Fruit fly (Drosophila melanogaster) whole organism, embryonic: ENCODE data around the gene anox.

Experiments used
- ATbp ChIP-seq: fragments of 200-800 bp; sonication (Bioruptor generic); optimal IDR thresholded peaks from 2 replicates; lab custom pipeline; 2017; ENCODE audit warnings: missing biosample characterization, mild to moderate bottlenecking, missing genetic modification characterization, missing genetic modification reagents
- B-H1 ChIP-seq: fragments of 200-800 bp; sonication (Bioruptor generic); IDR thresholded peaks from 3 replicates; pipeline ENCODE4 v1.3.6; 2022; ENCODE audit warnings: missing biosample characterization, missing genetic modification characterization
- Bdp1 ChIP-seq: fragments of 200-800 bp; sonication (Bioruptor generic); optimal IDR thresholded peaks from 3 replicates; lab custom pipeline; 2016; ENCODE audit warnings: missing biosample characterization, missing genetic modification characterization
- CG10321 ChIP-seq: fragments of 200-800 bp; sonication (Bioruptor generic); IDR thresholded peaks from 2 replicates; pipeline ENCODE4 v1.3.6; 2022; ENCODE audit warnings: missing biosample characterization, missing genetic modification characterization
- CG10366 ChIP-seq: fragments of 200-800 bp; sonication (Bioruptor generic); IDR thresholded peaks from 2 replicates; pipeline ENCODE4 v1.3.6; 2022; ENCODE audit warnings: missing biosample characterization, missing genetic modification characterization
- CG11456 ChIP-seq: fragments of 200-800 bp; sonication (Bioruptor generic); IDR thresholded peaks from 3 replicates; pipeline ENCODE4 v1.3.6; 2022; ENCODE audit warnings: missing biosample characterization, missing genetic modification characterization
- CG11695 ChIP-seq: fragments of 200-800 bp; sonication (Bioruptor generic); IDR thresholded peaks from 3 replicates; pipeline ENCODE4 v1.3.6; 2022; ENCODE audit warnings: missing biosample characterization, missing genetic modification characterization
- CG12299 ChIP-seq: fragments of 200-800 bp; sonication (Bioruptor generic); optimal IDR thresholded peaks from 2 replicates; lab custom pipeline; 2018; ENCODE audit warnings: missing biosample characterization, mild to moderate bottlenecking, missing genetic modification characterization
- CG15073 ChIP-seq: fragments of 200-800 bp; sonication (Bioruptor generic); optimal IDR thresholded peaks from 2 replicates; lab custom pipeline; 2016; ENCODE audit warnings: missing biosample characterization, missing genetic modification characterization
- CG15601 ChIP-seq: fragments of 200-800 bp; sonication (Bioruptor generic); optimal IDR thresholded peaks from 3 replicates; lab custom pipeline; 2019; ENCODE audit warnings: missing biosample characterization, mild to moderate bottlenecking, missing genetic modification characterization, moderate library complexity
- CG1602 ChIP-seq: fragments of 200-800 bp; sonication (Bioruptor generic); optimal IDR thresholded peaks from 3 replicates; lab custom pipeline; 2016; ENCODE audit warnings: missing biosample characterization, missing genetic modification characterization
- CG16863 ChIP-seq: fragments of 200-800 bp; sonication (Bioruptor generic); optimal IDR thresholded peaks from 3 replicates; lab custom pipeline; 2016; ENCODE audit warnings: missing biosample characterization, missing genetic modification characterization
- CG17359 ChIP-seq: fragments of 200-800 bp; sonication (Bioruptor generic); optimal IDR thresholded peaks from 3 replicates; lab custom pipeline; 2018; ENCODE audit warnings: missing biosample characterization, mild to moderate bottlenecking, missing genetic modification characterization, moderate library complexity
- CG17361 ChIP-seq: fragments of 200-800 bp; sonication (Bioruptor generic); IDR thresholded peaks from 3 replicates; pipeline ENCODE4 v1.3.6; 2022; ENCODE audit warnings: missing biosample characterization, missing genetic modification characterization
- CG2120 ChIP-seq: fragments of 200-800 bp; sonication (Bioruptor generic); optimal IDR thresholded peaks from 3 replicates; lab custom pipeline; 2016; ENCODE audit warnings: missing biosample characterization, missing genetic modification characterization
- CG30403 ChIP-seq: fragments of 200-800 bp; sonication (Bioruptor generic); optimal IDR thresholded peaks from 3 replicates; lab custom pipeline; 2016; ENCODE audit warnings: missing biosample characterization, missing genetic modification characterization
- CG33213 ChIP-seq: fragments of 200-800 bp; sonication (Bioruptor generic); optimal IDR thresholded peaks from 3 replicates; lab custom pipeline; 2016; ENCODE audit warnings: missing biosample characterization, missing genetic modification characterization
- CG34376 ChIP-seq: fragments of 200-800 bp; sonication (Bioruptor generic); optimal IDR thresholded peaks from 2 replicates; lab custom pipeline; 2018; ENCODE audit warnings: missing biosample characterization, mild to moderate bottlenecking, missing genetic modification characterization
- CG4282 ChIP-seq: fragments of 200-800 bp; sonication (Bioruptor generic); optimal IDR thresholded peaks from 2 replicates; lab custom pipeline; 2016; ENCODE audit warnings: missing biosample characterization, missing genetic modification characterization
- CG4424 ChIP-seq: fragments of 200-800 bp; sonication (Bioruptor generic); optimal IDR thresholded peaks from 3 replicates; lab custom pipeline; 2016; ENCODE audit warnings: missing biosample characterization, missing genetic modification characterization
- CG6654 ChIP-seq: fragments of 200-800 bp; sonication (Bioruptor generic); optimal IDR thresholded peaks from 2 replicates; lab custom pipeline; 2017; ENCODE audit warnings: missing biosample characterization, mild to moderate bottlenecking, missing genetic modification characterization
- CG6813 ChIP-seq: fragments of 200-800 bp; sonication (Bioruptor generic); optimal IDR thresholded peaks from 2 replicates; lab custom pipeline; 2017; ENCODE audit warnings: missing biosample characterization, missing genetic modification characterization, mild to moderate bottlenecking, moderate library complexity, missing genetic modification reagents
- CG7357 ChIP-seq: fragments of 200-800 bp; sonication (Bioruptor generic); IDR thresholded peaks from 3 replicates; pipeline ENCODE4 v1.3.6; 2022; ENCODE audit warnings: missing biosample characterization, missing genetic modification characterization
- CG7963 ChIP-seq: fragments of 200-800 bp; sonication (Bioruptor generic); IDR thresholded peaks from 3 replicates; pipeline ENCODE4 v1.3.6; 2022; ENCODE audit warnings: missing biosample characterization, missing genetic modification characterization; ENCODE audit not compliant: partially characterized antibody
- CG8388 ChIP-seq: fragments of 200-800 bp; sonication (Bioruptor generic); optimal IDR thresholded peaks from 2 replicates; lab custom pipeline; 2019; ENCODE audit warnings: missing biosample characterization, mild to moderate bottlenecking, missing genetic modification characterization, moderate library complexity
- D19B ChIP-seq: fragments of 200-800 bp; sonication (Bioruptor generic); optimal IDR thresholded peaks from 2 replicates; lab custom pipeline; 2017; ENCODE audit warnings: missing biosample characterization, mild to moderate bottlenecking, missing genetic modification characterization
- Dfd ChIP-seq, 2 experiments: fragments of >200 bp; optimal IDR thresholded peaks; 2 replicates each; lab custom pipeline; 2017; ENCODE audit warnings: missing biosample characterization in 2 of 2, missing genetic modification characterization in 2 of 2
- HLH3B ChIP-seq: fragments of 200-800 bp; sonication (Bioruptor generic); IDR thresholded peaks from 2 replicates; pipeline ENCODE4 v1.3.6; 2022; ENCODE audit warnings: missing biosample characterization, missing genetic modification characterization
- HmgD ChIP-seq: fragments of 200-800 bp; sonication (Bioruptor generic); optimal IDR thresholded peaks from 3 replicates; lab custom pipeline; 2016; ENCODE audit warnings: missing biosample characterization, missing genetic modification characterization
- Hr3 ChIP-seq: fragments of 200-800 bp; sonication (Bioruptor generic); optimal IDR thresholded peaks from 3 replicates; lab custom pipeline; 2016; ENCODE audit warnings: missing biosample characterization, missing genetic modification characterization
- Sry-β ChIP-seq: fragments of 200-800 bp; sonication (Bioruptor generic); optimal IDR thresholded peaks from 2 replicates; lab custom pipeline; 2018; ENCODE audit warnings: missing biosample characterization, mild to moderate bottlenecking, missing genetic modification characterization, moderate library complexity
- Ssrp ChIP-seq: fragments of 200-800 bp; sonication (Bioruptor generic); optimal IDR thresholded peaks from 2 replicates; lab custom pipeline; 2018; ENCODE audit warnings: missing biosample characterization, mild to moderate bottlenecking, missing genetic modification characterization, moderate library complexity
- Xbp1 ChIP-seq: fragments of 200-800 bp; sonication (Bioruptor generic); optimal IDR thresholded peaks from 3 replicates; lab custom pipeline; 2016; ENCODE audit warnings: missing biosample characterization, mild to moderate bottlenecking, missing genetic modification characterization
- al ChIP-seq: fragments of 200-800 bp; sonication (Bioruptor generic); IDR thresholded peaks from 2 replicates; pipeline ENCODE4 v1.3.6; 2022; ENCODE audit warnings: missing biosample characterization, missing genetic modification characterization
- bowl ChIP-seq: fragments of 200-800 bp; sonication (Bioruptor generic); IDR thresholded peaks from 2 replicates; pipeline ENCODE4 v1.3.6; 2022; ENCODE audit warnings: missing biosample characterization, missing genetic modification characterization
- cas ChIP-seq: fragments of 200-800 bp; sonication (Bioruptor generic); IDR thresholded peaks from 2 replicates; pipeline ENCODE4 v1.3.6; 2022; ENCODE audit warnings: missing biosample characterization, missing genetic modification characterization
- crc ChIP-seq: fragments of 200-800 bp; sonication (Bioruptor generic); optimal IDR thresholded peaks from 2 replicates; lab custom pipeline; 2016; ENCODE audit warnings: missing biosample characterization, missing genetic modification characterization
- dpn ChIP-seq, 2 experiments: fragments of 200-800 bp; sonication (Bioruptor generic); optimal IDR thresholded peaks; 3 replicates each; lab custom pipeline; 2016; ENCODE audit warnings: missing biosample characterization in 2 of 2, missing genetic modification characterization in 2 of 2
- en ChIP-seq: fragments of 200-800 bp; sonication (Bioruptor generic); optimal IDR thresholded peaks from 2 replicates; lab custom pipeline; 2016; ENCODE audit warnings: missing biosample characterization, missing genetic modification characterization
- fd64A ChIP-seq: fragments of 200-800 bp; sonication (Bioruptor generic); optimal IDR thresholded peaks from 3 replicates; lab custom pipeline; 2018; ENCODE audit warnings: missing biosample characterization, mild to moderate bottlenecking, missing genetic modification characterization
- hb ChIP-seq: fragments of 200-800 bp; sonication (Bioruptor generic); IDR thresholded peaks from 3 replicates; pipeline ENCODE4 v1.3.6; 2022; ENCODE audit warnings: missing biosample characterization, missing genetic modification characterization; ENCODE audit not compliant: partially characterized antibody
- hth ChIP-seq: fragments of >200 bp; optimal IDR thresholded peaks from 2 replicates; lab custom pipeline; 2017; ENCODE audit warnings: inconsistent platforms
- ind ChIP-seq: fragments of 200-800 bp; sonication (Bioruptor generic); optimal IDR thresholded peaks from 3 replicates; lab custom pipeline; 2016; ENCODE audit warnings: missing biosample characterization, missing genetic modification characterization
- klu ChIP-seq: fragments of 200-800 bp; sonication (Bioruptor generic); IDR thresholded peaks from 2 replicates; pipeline ENCODE4 v1.3.6; 2022; ENCODE audit warnings: missing biosample characterization, missing genetic modification characterization
- lmd ChIP-seq: fragments of 200-800 bp; sonication (Bioruptor generic); IDR thresholded peaks from 2 replicates; pipeline ENCODE4 v1.3.6; 2022; ENCODE audit warnings: missing biosample characterization, missing genetic modification characterization
- oc ChIP-seq: fragments of 200-800 bp; sonication (Bioruptor generic); optimal IDR thresholded peaks from 2 replicates; lab custom pipeline; 2018; ENCODE audit warnings: missing biosample characterization, mild to moderate bottlenecking, missing genetic modification characterization, moderate library complexity
- pum ChIP-seq: fragments of 200-800 bp; sonication (Bioruptor generic); optimal IDR thresholded peaks from 2 replicates; lab custom pipeline; 2016; ENCODE audit warnings: missing biosample characterization, missing genetic modification characterization
- seq ChIP-seq: fragments of 200-800 bp; sonication (Bioruptor generic); IDR thresholded peaks from 2 replicates; pipeline ENCODE4 v1.3.6; 2022; ENCODE audit warnings: missing biosample characterization, missing genetic modification characterization
- stc ChIP-seq: fragments of 200-800 bp; sonication (Bioruptor generic); IDR thresholded peaks from 2 replicates; pipeline ENCODE4 v1.3.6; 2022; ENCODE audit warnings: missing biosample characterization, missing genetic modification characterization
- tna ChIP-seq: fragments of 200-800 bp; sonication (Bioruptor generic); IDR thresholded peaks from 2 replicates; pipeline ENCODE4 v1.3.6; 2022; ENCODE audit warnings: missing biosample characterization, missing genetic modification characterization; ENCODE audit not compliant: partially characterized antibody
- vnd ChIP-seq: fragments of 200-800 bp; sonication (Bioruptor generic); IDR thresholded peaks from 3 replicates; pipeline ENCODE4 v1.3.6; 2022; ENCODE audit warnings: missing biosample characterization, missing genetic modification characterization; ENCODE audit not compliant: partially characterized antibody

Gene anox

dm6 chrX:21323933-21324688 is 5.0 kb upstream of the anox start, which contains the start of the genes Dd and CG1486 (continued):
- TF ChIP-seq bowl (GFP tag; lab: Robert Waterston, UW) = no peak
- no peak for TF ChIP-seq ATbp (GFP tag; lab: Kevin White, UChicago)
- TF ChIP-seq stc (GFP tag; lab: Robert Waterston, UW) = no peak
- TF ChIP-seq HLH3B (GFP tag; lab: Robert Waterston, UW) = no peak
- no peak for TF ChIP-seq crc (GFP tag; lab: Kevin White, UChicago)
- peak; percentile 22 for TF ChIP-seq CG4282 (GFP tag; lab: Kevin White, UChicago)
- TF ChIP-seq Ssrp (tag; lab: Kevin White, UChicago) = no peak
- TF ChIP-seq CG6654 (GFP tag; lab: Kevin White, UChicago) = no peak
- TF ChIP-seq CG7963 (GFP tag; lab: Robert Waterston, UW) = peak; percentile 86
- no peak for TF ChIP-seq CG17361 (GFP tag; lab: Robert Waterston, UW)
- peak; percentile 44 for TF ChIP-seq CG33213 (GFP tag; lab: Kevin White, UChicago)
- TF ChIP-seq lmd = no peak
- peak; percentile 92 for TF ChIP-seq vnd (GFP tag; lab: Robert Waterston, UW)
- TF ChIP-seq pum = no peak
- peak; percentile 13 for TF ChIP-seq HmgD (GFP tag; lab: Kevin White, UChicago)
- TF ChIP-seq CG17359 = no peak
- TF ChIP-seq CG10366 = no peak
- TF ChIP-seq Hr3 (GFP tag; lab: Kevin White, UChicago) = no peak
- TF ChIP-seq ind (GFP tag; lab: Kevin White, UChicago) = no peak
- no peak for TF ChIP-seq CG15601
- TF ChIP-seq CG4424 (GFP tag; lab: Kevin White, UChicago) = peak; percentile 3
- no peak for TF ChIP-seq CG11456
- TF ChIP-seq oc (tag; lab: Kevin White, UChicago) = no peak
- TF ChIP-seq CG10321 (GFP tag; lab: Robert Waterston, UW) = no peak
- TF ChIP-seq CG8388 (GFP tag; lab: Kevin White, UChicago) = no peak
- TF ChIP-seq hth (lab: Kevin White, UChicago) = no peak
- peak; percentile 90 for TF ChIP-seq hb
- TF ChIP-seq fd64A (GFP tag; lab: Kevin White, UChicago) = no peak
- no peak for TF ChIP-seq Bdp1 (GFP tag; lab: Kevin White, UChicago)
- no peak for TF ChIP-seq CG7357 (GFP tag; lab: Robert Waterston, UW)
- peak; percentile 29 for TF ChIP-seq CG2120 (GFP tag; lab: Kevin White, UChicago)
- no peak for TF ChIP-seq cas (GFP tag; lab: Robert Waterston, UW)
- TF ChIP-seq Xbp1 (GFP tag; lab: Kevin White, UChicago) = peak; percentile 29
- TF ChIP-seq klu (GFP tag; lab: Robert Waterston, UW) = no peak
- no peak for TF ChIP-seq CG12299
- no peak for TF ChIP-seq seq (GFP tag; lab: Robert Waterston, UW)
- no peak for TF ChIP-seq D19B (GFP tag; lab: Kevin White, UChicago)
- TF ChIP-seq CG6813 = no peak
- TF ChIP-seq Sry-β (GFP tag; lab: Kevin White, UChicago) = no peak
- TF ChIP-seq tna (GFP tag; lab: Robert Waterston, UW) = peak; percentile 73
- TF ChIP-seq CG15073 (GFP tag; lab: Kevin White, UChicago) = no peak
- no peak for TF ChIP-seq CG1602 (GFP tag; lab: Kevin White, UChicago)
- TF ChIP-seq al (GFP tag; lab: Robert Waterston, UW) = no peak
- TF ChIP-seq CG30403 (GFP tag; lab: Kevin White, UChicago) = peak; percentile 16
- no peak for TF ChIP-seq en (GFP tag; lab: Kevin White, UChicago)
- TF ChIP-seq B-H1 (GFP tag; lab: Robert Waterston, UW) = no peak
- TF ChIP-seq CG11695 (GFP tag; lab: Robert Waterston, UW) = no peak
- no peak for TF ChIP-seq CG34376 (GFP tag; lab: Kevin White, UChicago)
- peak; percentile 49 for TF ChIP-seq CG16863 (GFP tag; lab: Kevin White, UChicago)
- no peak for TF ChIP-seq Dfd (GFP tag; optimal IDR thresholded peaks at IDR 0.05; lab: Kevin White, UChicago)
- peak in 1 of 2 experiments; percentile 1 for TF ChIP-seq dpn (GFP tag; optimal IDR thresholded peaks at IDR 0.05; lab: Kevin White, UChicago)
